Fruit fly (Drosophila melanogaster) whole organism, wandering third instar larva: ENCODE results near the gene mTerf5.

Experiments
- CG32264 ChIP-seq: fragments of 200-800 bp; sonication (Bioruptor generic); optimal IDR thresholded peaks from 2 replicates; lab custom pipeline; 2016; ENCODE audit warnings: missing biosample characterization, missing genetic modification characterization
- h ChIP-seq: fragments of 200-800 bp; sonication (Bioruptor generic); optimal IDR thresholded peaks from 3 replicates; lab custom pipeline; 2016; ENCODE audit warnings: missing biosample characterization, mild to moderate bottlenecking, missing genetic modification characterization
- psq ChIP-seq: fragments of 200-800 bp; sonication (Bioruptor generic); optimal IDR thresholded peaks from 3 replicates; lab custom pipeline; 2017; ENCODE audit warnings: missing biosample characterization, mild to moderate bottlenecking, missing genetic modification characterization, moderate library complexity
- sage ChIP-seq: fragments of 200-800 bp; sonication (Bioruptor generic); optimal IDR thresholded peaks from 2 replicates; lab custom pipeline; 2016; ENCODE audit warnings: missing biosample characterization, mild to moderate bottlenecking, missing genetic modification characterization

DNA sequence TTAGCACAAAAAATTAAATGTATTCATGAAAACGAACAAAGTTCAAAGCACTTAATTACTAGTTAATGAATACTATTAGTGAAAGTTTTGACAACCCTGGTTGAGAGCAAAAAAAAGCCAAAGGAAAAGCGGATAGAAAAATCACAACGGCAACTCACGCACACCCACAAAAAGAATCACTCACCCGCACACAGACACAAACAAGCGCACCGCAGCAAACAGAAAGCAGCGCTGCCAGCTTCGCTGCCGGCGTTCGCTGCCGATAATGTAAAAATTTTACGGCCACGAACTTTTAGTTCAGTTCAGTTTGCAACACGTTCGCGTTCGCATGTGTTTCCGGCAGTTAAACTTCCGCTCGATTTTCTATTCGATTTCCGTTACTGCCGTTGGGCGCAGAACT lies 44.0 kb upstream of the mTerf5 start, which contains the start of gene CG18599:
- TF ChIP-seq CG32264 (GFP tag; lab: Kevin White, UChicago) (no peak), sage (no peak), psq (GFP tag; lab: Kevin White, UChicago) (no peak), h (GFP tag; lab: Kevin White, UChicago) (no peak)
